Fruit fly (Drosophila melanogaster): ENCODE data around the gene CG17931.

Gene CG17931

dm6 chr3R:16356863-16357215 lies 2.4 kb downstream of the CG17931 start, which contains the start of gene CG10311 (continued):
- TF ChIP-seq sob (GFP tag; IDR thresholded peaks at IDR 0.05): 0 out of 2 replicates have a peak, but pooled peaks have one; percentile 32
- no peak for TF ChIP-seq CG9437 (GFP tag; optimal IDR thresholded peaks at IDR 0.05)
- TF ChIP-seq shn (GFP tag; optimal IDR thresholded peaks at IDR 0.05): no peak
- no peak for TF ChIP-seq CG4404 (GFP tag; IDR thresholded peaks at IDR 0.05)
- TF ChIP-seq CG7357 (GFP tag; IDR thresholded peaks at IDR 0.05): no peak
- TF ChIP-seq unc-4 (GFP tag; IDR thresholded peaks at IDR 0.05; ENCODE audit: partially characterized antibody): 0 out of 2 replicates have a peak, but pooled peaks have one; percentile 24
- TF ChIP-seq CG16863 (GFP tag; optimal IDR thresholded peaks at IDR 0.05): no peak
- peak in 1 of 2 experiments; percentile 46 for TF ChIP-seq Trl (optimal IDR thresholded peaks at IDR 0.05)
- no peak for TF ChIP-seq Trl (GFP tag; optimal IDR thresholded peaks at IDR 0.05)
- TF ChIP-seq ems (GFP tag; optimal IDR thresholded peaks at IDR 0.05): no peak
- peak; percentile 57 for TF ChIP-seq Med (GFP tag)
- 0 out of 3 replicates have a peak, but pooled peaks have one; percentile 12 for TF ChIP-seq so (GFP tag; IDR thresholded peaks at IDR 0.05)
- TF ChIP-seq CG12769 (tag; optimal IDR thresholded peaks at IDR 0.05): no peak
- 0 out of 2 replicates have a peak, but pooled peaks have one; percentile 10 for TF ChIP-seq Xrp1 (GFP tag; IDR thresholded peaks at IDR 0.05)
- TF ChIP-seq CG6683 (GFP tag; optimal IDR thresholded peaks at IDR 0.05): no peak
- no peak for TF ChIP-seq bab2 (GFP tag; optimal IDR thresholded peaks at IDR 0.05)
- TF ChIP-seq ci (GFP tag; IDR thresholded peaks at IDR 0.05): no peak
- no peak for TF ChIP-seq sr (GFP tag; IDR thresholded peaks at IDR 0.05)
- peak; percentile 71 for TF ChIP-seq CG10543 (GFP tag; optimal IDR thresholded peaks at IDR 0.05)
- no peak for TF ChIP-seq bowl (GFP tag; IDR thresholded peaks at IDR 0.05)
- no peak for TF ChIP-seq Dip3 (GFP tag; optimal IDR thresholded peaks at IDR 0.05)
- no peak for TF ChIP-seq Blimp-1 (GFP tag; optimal IDR thresholded peaks at IDR 0.05)
- no peak for TF ChIP-seq CG9817 (tag; optimal IDR thresholded peaks at IDR 0.05)
- TF ChIP-seq slp2 (GFP tag; optimal IDR thresholded peaks at IDR 0.05): no peak
- TF ChIP-seq amos (GFP tag; IDR thresholded peaks at IDR 0.05; ENCODE audit: partially characterized antibody): peak; percentile 46; the same call in 1 of the 2 replicates
- no peak for TF ChIP-seq Hand (GFP tag; optimal IDR thresholded peaks at IDR 0.05)
- TF ChIP-seq CG13624 (GFP tag; optimal IDR thresholded peaks at IDR 0.05): peak; percentile 51
- TF ChIP-seq CG13287 (GFP tag; IDR thresholded peaks at IDR 0.05; ENCODE audit: partially characterized antibody): peak; percentile 55; the same call in 1 of the 2 replicates
- no peak for TF ChIP-seq CG4730 (GFP tag; IDR thresholded peaks at IDR 0.05)
- no peak for TF ChIP-seq seq (GFP tag; IDR thresholded peaks at IDR 0.05)
- TF ChIP-seq Jarid2 (GFP tag; optimal IDR thresholded peaks at IDR 0.05): peak; percentile 53
- TF ChIP-seq CG3726 (GFP tag; IDR thresholded peaks at IDR 0.05): no peak
- peak; percentile 28; the same call in 1 of the 2 replicates for TF ChIP-seq NFAT (GFP tag; IDR thresholded peaks at IDR 0.05)
- TF ChIP-seq Sox102F (GFP tag; optimal IDR thresholded peaks at IDR 0.05): no peak
- TF ChIP-seq en (GFP tag; optimal IDR thresholded peaks at IDR 0.05): no peak
- TF ChIP-seq chinmo (GFP tag; IDR thresholded peaks at IDR 0.05; ENCODE audit: partially characterized antibody): peak; percentile 70; the same call in 1 of the 4 replicates
- TF ChIP-seq ken (GFP tag; IDR thresholded peaks at IDR 0.05): no peak
- TF ChIP-seq CG32532 (GFP tag; IDR thresholded peaks at IDR 0.05): peak; percentile 17; the same call in 1 of the 2 replicates
- peak; percentile 8 for TF ChIP-seq mirr (GFP tag; optimal IDR thresholded peaks at IDR 0.05)
- TF ChIP-seq inv (GFP tag; IDR thresholded peaks at IDR 0.05; ENCODE audit: partially characterized antibody): peak; percentile 28; the same call in 1 of the 2 replicates
- no peak for TF ChIP-seq Nf-YA (GFP tag; IDR thresholded peaks at IDR 0.05)
- TF ChIP-seq fd102C (GFP tag; optimal IDR thresholded peaks at IDR 0.05): no peak
- no peak for TF ChIP-seq Lim3 (GFP tag; IDR thresholded peaks at IDR 0.05)
- TF ChIP-seq ftz-f1 (GFP tag; optimal IDR thresholded peaks at IDR 0.05): peak; percentile 45
- no peak for TF ChIP-seq fd96Cb (tag; optimal IDR thresholded peaks at IDR 0.05)
- TF ChIP-seq cg (GFP tag; optimal IDR thresholded peaks at IDR 0.05): no peak
- TF ChIP-seq Hmr (GFP tag; optimal IDR thresholded peaks at IDR 0.05): no peak
- no peak for TF ChIP-seq E2f1 (GFP tag; IDR thresholded peaks at IDR 0.05)
- no peak for TF ChIP-seq Dp (GFP tag; optimal IDR thresholded peaks at IDR 0.05)
- no peak for TF ChIP-seq Nf-YB (GFP tag; optimal IDR thresholded peaks at IDR 0.05)
- no peak for TF ChIP-seq CG8290 (GFP tag; optimal IDR thresholded peaks at IDR 0.05)
- peak in 1 of 2 experiments; percentile 50 for TF ChIP-seq CG8290 (tag; optimal IDR thresholded peaks at IDR 0.05)
